Worm (Caenorhabditis elegans): ENCODE results near the gene cup-14.
"Not testable (repeated sequence)": the region's sequence is repeated elsewhere in the genome, so short reads cannot be mapped to it uniquely, and the experiment has no call there.

DNA sequence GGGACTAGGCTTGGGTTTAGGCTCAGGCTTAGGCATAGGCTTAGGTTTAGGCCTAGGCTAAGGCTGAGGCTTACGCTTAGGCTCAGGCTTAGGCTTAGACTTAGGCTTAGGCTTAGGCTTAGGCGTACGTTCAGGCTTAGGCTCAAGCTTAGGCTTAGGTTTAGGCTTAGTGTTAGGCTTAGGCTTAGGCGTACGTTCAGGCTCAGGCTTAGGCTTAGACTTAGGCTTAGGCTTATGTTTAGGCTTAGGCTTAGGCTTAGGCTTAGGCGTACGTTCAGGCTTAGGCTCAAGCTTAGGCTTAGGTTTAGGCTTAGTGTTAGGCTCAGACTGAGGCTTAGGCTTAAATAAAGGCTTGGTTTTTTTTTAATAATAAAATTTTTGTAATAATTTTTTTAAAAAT, 33.5 kb upstream of the cup-14 start:
- TF ChIP-seq snpc-4 (tag; optimal IDR thresholded peaks at IDR 0.05); nhr-237 (tag; optimal IDR thresholded peaks at IDR 0.05); egl-27 (tag; optimal IDR thresholded peaks at IDR 0.05); nhr-41 (GFP tag; IDR thresholded peaks at IDR 0.05); nhr-76 (tag; optimal IDR thresholded peaks at IDR 0.05); nhr-77 (tag; optimal IDR thresholded peaks at IDR 0.05); nhr-11 (tag; optimal IDR thresholded peaks at IDR 0.05); fkh-10 (GFP tag; optimal IDR thresholded peaks at IDR 0.05); unc-62 (GFP tag; optimal IDR thresholded peaks at IDR 0.05 in 1 of 2); unc-62 (tag; optimal IDR thresholded peaks at IDR 0.05): not testable (repeated sequence)

Measured in whole organism, L4 larva.